Fruit fly (Drosophila melanogaster) whole organism, embryonic: ENCODE data around the gene Idh3b.

ENCODE experiments used
- Adf1 ChIP-seq: fragments of 200-800 bp; sonication (Bioruptor generic); IDR thresholded peaks from 2 replicates; pipeline ENCODE4 v1.3.6; 2022; ENCODE audit warnings: missing biosample characterization, missing genetic modification characterization
- Antp ChIP-seq: fragments of 200-800 bp; sonication (Bioruptor generic); optimal IDR thresholded peaks from 3 replicates; lab custom pipeline; 2016; ENCODE audit warnings: missing biosample characterization, missing genetic modification characterization
- Atf6 ChIP-seq: fragments of 200-800 bp; sonication (Bioruptor generic); IDR thresholded peaks from 2 replicates; pipeline ENCODE4 v1.3.6; 2022; ENCODE audit warnings: missing biosample characterization, missing genetic modification characterization
- CG10209 ChIP-seq: fragments of 200-800 bp; sonication (Bioruptor generic); optimal IDR thresholded peaks from 3 replicates; lab custom pipeline; 2017; ENCODE audit warnings: missing biosample characterization, mild to moderate bottlenecking, missing genetic modification characterization, missing genetic modification reagents
- CG11696 ChIP-seq: fragments of 200-800 bp; sonication (Bioruptor generic); IDR thresholded peaks from 2 replicates; pipeline ENCODE4 v1.3.6; 2022; ENCODE audit warnings: missing biosample characterization, missing genetic modification characterization
- CG1233 ChIP-seq: fragments of 200-800 bp; sonication (Bioruptor generic); optimal IDR thresholded peaks from 4 replicates; lab custom pipeline; 2018; ENCODE audit warnings: missing biosample characterization, mild to moderate bottlenecking, missing genetic modification characterization
- CG12659 ChIP-seq: fragments of 200-800 bp; sonication (Bioruptor generic); optimal IDR thresholded peaks from 3 replicates; lab custom pipeline; 2017; ENCODE audit warnings: mild to moderate bottlenecking, missing biosample characterization, missing genetic modification reagents, missing genetic modification characterization
- CG14050 ChIP-seq: fragments of 200-800 bp; sonication (Bioruptor generic); IDR thresholded peaks from 3 replicates; pipeline ENCODE4 v1.3.6; 2022; ENCODE audit warnings: missing biosample characterization, missing genetic modification characterization
- CG1529 ChIP-seq: fragments of 200-800 bp; sonication (Bioruptor generic); optimal IDR thresholded peaks from 3 replicates; lab custom pipeline; 2018; ENCODE audit warnings: missing biosample characterization, missing genetic modification characterization
- CG15479 ChIP-seq: fragments of 200-800 bp; sonication (Bioruptor generic); optimal IDR thresholded peaks from 3 replicates; lab custom pipeline; 2019; ENCODE audit warnings: missing biosample characterization, mild to moderate bottlenecking, missing genetic modification characterization, moderate library complexity
- CG1602 ChIP-seq: fragments of 200-800 bp; sonication (Bioruptor generic); optimal IDR thresholded peaks from 3 replicates; lab custom pipeline; 2016; ENCODE audit warnings: missing biosample characterization, missing genetic modification characterization
- CG1603 ChIP-seq: fragments of 200-800 bp; sonication (Bioruptor generic); optimal IDR thresholded peaks from 2 replicates; lab custom pipeline; 2019; ENCODE audit warnings: missing biosample characterization, mild to moderate bottlenecking, missing genetic modification characterization, moderate library complexity
- CG2116 ChIP-seq: fragments of 200-800 bp; sonication (Bioruptor generic); optimal IDR thresholded peaks from 3 replicates; lab custom pipeline; 2018; ENCODE audit warnings: missing biosample characterization, mild to moderate bottlenecking, missing genetic modification characterization
- CG3281 ChIP-seq: fragments of 200-800 bp; sonication (Bioruptor generic); optimal IDR thresholded peaks from 3 replicates; lab custom pipeline; 2017; ENCODE audit warnings: missing biosample characterization, mild to moderate bottlenecking, missing genetic modification characterization
- CG6791 ChIP-seq: fragments of 200-800 bp; sonication (Bioruptor generic); IDR thresholded peaks from 3 replicates; pipeline ENCODE4 v1.3.6; 2022; ENCODE audit warnings: missing biosample characterization, missing genetic modification characterization; ENCODE audit not compliant: partially characterized antibody
- CG6854 ChIP-seq: fragments of 200-800 bp; sonication (Bioruptor generic); optimal IDR thresholded peaks from 3 replicates; lab custom pipeline; 2017; ENCODE audit warnings: missing biosample characterization, mild to moderate bottlenecking, missing genetic modification characterization
- CG8924 ChIP-seq: fragments of 200-800 bp; optimal IDR thresholded peaks from 3 replicates; lab custom pipeline; 2019; ENCODE audit warnings: missing biosample characterization, mild to moderate bottlenecking, missing genetic modification characterization, moderate library complexity
- CoRest ChIP-seq: fragments of 200-800 bp; sonication (Bioruptor generic); optimal IDR thresholded peaks from 3 replicates; lab custom pipeline; 2018; ENCODE audit warnings: missing biosample characterization, mild to moderate bottlenecking, missing genetic modification characterization, moderate library complexity
- Elba2 ChIP-seq: fragments of 200-800 bp; sonication (Bioruptor generic); optimal IDR thresholded peaks from 3 replicates; lab custom pipeline; 2016; ENCODE audit warnings: missing biosample characterization, missing genetic modification characterization
- GATAe ChIP-seq: fragments of 200-800 bp; sonication (Bioruptor generic); conservative IDR thresholded peaks from 2 replicates; pipeline ENCODE4 v1.3.6; 2022; ENCODE audit warnings: missing biosample characterization, missing genetic modification characterization
- HmgZ ChIP-seq: fragments of 200-800 bp; sonication (Bioruptor generic); optimal IDR thresholded peaks from 2 replicates; lab custom pipeline; 2018; ENCODE audit warnings: missing biosample characterization, mild to moderate bottlenecking, missing genetic modification characterization
- Hmr ChIP-seq: fragments of 200-800 bp; sonication (Bioruptor generic); optimal IDR thresholded peaks from 3 replicates; lab custom pipeline; 2017; ENCODE audit warnings: mild to moderate bottlenecking, missing biosample characterization, missing genetic modification reagents, missing genetic modification characterization
- Hmx ChIP-seq: fragments of 200-800 bp; sonication (Bioruptor generic); optimal IDR thresholded peaks from 2 replicates; lab custom pipeline; 2016; ENCODE audit warnings: missing biosample characterization, missing genetic modification characterization
- Med ChIP-seq: fragments of 200-800 bp; sonication (Bioruptor generic); peaks from one replicate; lab custom pipeline; 2016; ENCODE audit warnings: missing biosample characterization, missing genetic modification characterization, mild to moderate bottlenecking, inconsistent platforms, moderate library complexity
- NC2α ChIP-seq: fragments of 200-800 bp; sonication (Bioruptor generic); optimal IDR thresholded peaks from 2 replicates; lab custom pipeline; 2016; ENCODE audit warnings: missing biosample characterization, missing genetic modification characterization
- NC2β ChIP-seq: fragments of 200-800 bp; sonication (Bioruptor generic); optimal IDR thresholded peaks from 2 replicates; lab custom pipeline; 2016; ENCODE audit warnings: missing biosample characterization, missing genetic modification characterization
- Sox102F ChIP-seq: fragments of 200-800 bp; sonication (Bioruptor generic); optimal IDR thresholded peaks from 2 replicates; lab custom pipeline; 2018; ENCODE audit warnings: missing biosample characterization, mild to moderate bottlenecking, missing genetic modification characterization, moderate library complexity
- Sry-β ChIP-seq: fragments of 200-800 bp; sonication (Bioruptor generic); optimal IDR thresholded peaks from 2 replicates; lab custom pipeline; 2018; ENCODE audit warnings: missing biosample characterization, mild to moderate bottlenecking, missing genetic modification characterization, moderate library complexity
- YL-1 ChIP-seq: fragments of 200-800 bp; sonication (Bioruptor generic); optimal IDR thresholded peaks from 3 replicates; lab custom pipeline; 2017; ENCODE audit warnings: missing biosample characterization, mild to moderate bottlenecking, missing genetic modification characterization
- abd-A ChIP-seq: fragments of 200-800 bp; sonication (Bioruptor generic); optimal IDR thresholded peaks from 3 replicates; lab custom pipeline; 2019; ENCODE audit warnings: missing biosample characterization, mild to moderate bottlenecking, missing genetic modification characterization, moderate library complexity
- al ChIP-seq: fragments of 200-800 bp; sonication (Bioruptor generic); IDR thresholded peaks from 2 replicates; pipeline ENCODE4 v1.3.6; 2022; ENCODE audit warnings: missing biosample characterization, missing genetic modification characterization
- ara ChIP-seq: fragments of 200-800 bp; sonication (Bioruptor generic); IDR thresholded peaks from 2 replicates; pipeline ENCODE4 v1.3.6; 2022; ENCODE audit warnings: missing biosample characterization, missing genetic modification characterization
- ato ChIP-seq: fragments of 200-800 bp; sonication (Bioruptor generic); IDR thresholded peaks from 2 replicates; pipeline ENCODE4 v1.3.6; 2022; ENCODE audit warnings: missing biosample characterization, missing genetic modification characterization; ENCODE audit not compliant: partially characterized antibody
- cg ChIP-seq: fragments of 200-800 bp; sonication (Bioruptor generic); optimal IDR thresholded peaks from 3 replicates; lab custom pipeline; 2019; ENCODE audit warnings: missing biosample characterization, mild to moderate bottlenecking, missing genetic modification characterization, moderate library complexity
- fd96Cb ChIP-seq: fragments of 200-800 bp; sonication (Bioruptor generic); optimal IDR thresholded peaks from 2 replicates; lab custom pipeline; 2018; ENCODE audit warnings: missing biosample characterization, mild to moderate bottlenecking, missing genetic modification characterization, moderate library complexity
- grn ChIP-seq: fragments of 200-800 bp; sonication (Bioruptor generic); optimal IDR thresholded peaks from 3 replicates; lab custom pipeline; 2017; ENCODE audit warnings: missing biosample characterization, missing genetic modification characterization
- gsb-n ChIP-seq: fragments of 200-800 bp; sonication (Bioruptor generic); optimal IDR thresholded peaks from 3 replicates; lab custom pipeline; 2018; ENCODE audit warnings: missing biosample characterization, mild to moderate bottlenecking, missing genetic modification characterization
- hb ChIP-seq: fragments of 200-800 bp; sonication (Bioruptor generic); IDR thresholded peaks from 3 replicates; pipeline ENCODE4 v1.3.6; 2022; ENCODE audit warnings: missing biosample characterization, missing genetic modification characterization; ENCODE audit not compliant: partially characterized antibody
- lbe ChIP-seq: fragments of 200-800 bp; sonication (Bioruptor generic); optimal IDR thresholded peaks from 2 replicates; lab custom pipeline; 2016; ENCODE audit warnings: missing biosample characterization, mild to moderate bottlenecking, missing genetic modification characterization
- nom ChIP-seq: fragments of 200-800 bp; sonication (Bioruptor generic); optimal IDR thresholded peaks from 2 replicates; lab custom pipeline; 2017; ENCODE audit warnings: missing biosample characterization, missing genetic modification characterization, mild to moderate bottlenecking, moderate library complexity, missing genetic modification reagents
- org-1 ChIP-seq: fragments of 200-800 bp; sonication (Bioruptor generic); optimal IDR thresholded peaks from 2 replicates; lab custom pipeline; 2017; ENCODE audit warnings: missing biosample characterization, missing genetic modification characterization
- pan ChIP-seq, 4 experiments: fragments of >200 bp in 3 of 4; fragments of 200-800 bp in 1 of 4; sonication (Bioruptor generic) in 1 of 4; optimal IDR thresholded peaks in 3 of 4; IDR thresholded peaks in 1 of 4; 2 replicates each; pipeline versions ENCODE4 v1.3.6 to Lab custom; 2017 to 2022; ENCODE audit warnings: missing biosample characterization in 2 of 4, missing genetic modification characterization in 2 of 4, mixed read lengths in 1 of 4
- pita ChIP-seq: fragments of 200-800 bp; sonication (Bioruptor generic); optimal IDR thresholded peaks from 2 replicates; lab custom pipeline; 2017; ENCODE audit warnings: missing biosample characterization, mild to moderate bottlenecking, missing genetic modification characterization
- shn ChIP-seq: fragments of 200-800 bp; sonication (Bioruptor generic); optimal IDR thresholded peaks from 3 replicates; lab custom pipeline; 2016; ENCODE audit warnings: missing biosample characterization, missing genetic modification characterization
- sim ChIP-seq: fragments of 200-800 bp; sonication (Bioruptor generic); IDR thresholded peaks from 2 replicates; pipeline ENCODE4 v1.3.6; 2022; ENCODE audit warnings: missing biosample characterization, missing genetic modification characterization
- stc ChIP-seq: fragments of 200-800 bp; sonication (Bioruptor generic); IDR thresholded peaks from 2 replicates; pipeline ENCODE4 v1.3.6; 2022; ENCODE audit warnings: missing biosample characterization, missing genetic modification characterization
- tio ChIP-seq: fragments of 200-800 bp; sonication (Bioruptor generic); optimal IDR thresholded peaks from 2 replicates; lab custom pipeline; 2017; ENCODE audit warnings: missing biosample characterization, missing genetic modification characterization, inconsistent platforms
- toy ChIP-seq: fragments of 200-800 bp; sonication (Bioruptor generic); IDR thresholded peaks from 2 replicates; pipeline ENCODE4 v1.3.6; 2022; ENCODE audit warnings: missing biosample characterization, missing genetic modification characterization
- wor ChIP-seq: fragments of 200-800 bp; sonication (Bioruptor generic); IDR thresholded peaks from 2 replicates; pipeline ENCODE4 v1.3.6; 2022; ENCODE audit warnings: missing biosample characterization, missing genetic modification characterization
- zf30C ChIP-seq: fragments of 200-800 bp; sonication (Bioruptor generic); optimal IDR thresholded peaks from 3 replicates; lab custom pipeline; 2018; ENCODE audit warnings: missing biosample characterization, mild to moderate bottlenecking, missing genetic modification characterization
- zfh1 ChIP-seq: fragments of 200-800 bp; sonication (Bioruptor generic); IDR thresholded peaks from 3 replicates; pipeline ENCODE4 v1.3.6; 2022; ENCODE audit warnings: missing biosample characterization, missing genetic modification characterization

The Idh3b gene

DNA sequence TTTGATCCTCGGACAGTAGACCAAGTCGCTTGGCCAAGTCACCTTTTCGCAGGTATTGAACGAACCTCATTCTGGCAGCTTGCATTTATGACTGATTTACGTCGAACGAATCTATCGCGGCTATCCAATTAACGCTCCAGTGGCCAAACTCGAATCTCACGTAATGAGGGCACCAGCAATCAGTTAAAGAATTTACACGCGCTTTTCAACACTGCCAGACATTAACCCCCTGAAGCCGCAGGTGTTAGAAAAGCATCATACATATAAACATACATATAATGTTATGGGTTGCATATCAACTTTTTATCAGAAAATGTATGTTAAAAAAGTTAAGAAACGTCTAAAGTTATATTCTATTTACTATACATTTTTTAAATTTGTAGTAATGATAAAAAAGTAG is 6.1 kb upstream of the Idh3b start, which contains the start of gene CG6028 (continued):
- TF ChIP-seq CG10209 (GFP tag; lab: Kevin White, UChicago) (no peak), NC2β (GFP tag; lab: Kevin White, UChicago) (no peak), nom (GFP tag; lab: Kevin White, UChicago) (peak; percentile 32), ara (GFP tag; lab: Robert Waterston, UW) (no peak), Atf6 (GFP tag; lab: Robert Waterston, UW) (peak; percentile 35; the same call in 1 of the 2 replicates), CG1233 (GFP tag; lab: Kevin White, UChicago) (peak; percentile 4), CG1602 (GFP tag; lab: Kevin White, UChicago) (no peak), Elba2 (GFP tag; lab: Kevin White, UChicago) (no peak), abd-A (tag; lab: Kevin White, UChicago) (no peak), Sry-β (GFP tag; lab: Kevin White, UChicago) (no peak), Antp (GFP tag; lab: Kevin White, UChicago) (peak; percentile 33), hb (GFP tag; lab: Robert Waterston, UW) (no peak), toy (GFP tag; lab: Robert Waterston, UW) (no peak), Hmr (GFP tag; lab: Kevin White, UChicago) (no peak), ato (GFP tag; lab: Robert Waterston, UW) (no peak), CG1603 (peak; percentile 43), HmgZ (tag; lab: Kevin White, UChicago) (peak; percentile 5), zfh1 (GFP tag; lab: Robert Waterston, UW) (no peak; the same call in 2 of the 3 replicates), sim (GFP tag; lab: Robert Waterston, UW) (no peak), tio (GFP tag; lab: Kevin White, UChicago) (no peak), pan (optimal IDR thresholded peaks at IDR 0.05; lab: Kevin White, UChicago) (no peak), pan (GFP tag; optimal IDR thresholded peaks at IDR 0.05 in 1 of 2, IDR thresholded peaks at IDR 0.05 in 1 of 2) (peak in 1 of 2 experiments; percentile 16), GATAe (GFP tag; lab: Robert Waterston, UW) (no peak), zf30C (GFP tag; lab: Kevin White, UChicago) (no peak), al (GFP tag; lab: Robert Waterston, UW) (no peak), CG15479 (GFP tag; lab: Kevin White, UChicago) (no peak), CoRest (tag; lab: Kevin White, UChicago) (no peak), CG6791 (GFP tag; lab: Robert Waterston, UW) (0 out of 3 replicates have a peak, but pooled peaks have one; percentile 48), CG11696 (GFP tag; lab: Robert Waterston, UW) (no peak), CG6854 (GFP tag; lab: Kevin White, UChicago) (no peak), Med (GFP tag; lab: Kevin White, UChicago) (peak; percentile 89), org-1 (no peak), CG3281 (GFP tag; lab: Kevin White, UChicago) (no peak), CG14050 (GFP tag; lab: Robert Waterston, UW) (no peak), cg (no peak), Adf1 (GFP tag; lab: Robert Waterston, UW) (no peak), YL-1 (peak; percentile 19), gsb-n (tag; lab: Kevin White, UChicago) (no peak), CG2116 (GFP tag; lab: Kevin White, UChicago) (no peak), Hmx (GFP tag; lab: Kevin White, UChicago) (no peak), Sox102F (GFP tag; lab: Kevin White, UChicago) (no peak), fd96Cb (no peak), stc (GFP tag; lab: Robert Waterston, UW) (no peak), pita (GFP tag; lab: Kevin White, UChicago) (no peak), CG12659 (GFP tag; lab: Kevin White, UChicago) (peak; percentile 27), NC2α (GFP tag; lab: Kevin White, UChicago) (no peak), grn (GFP tag; lab: Kevin White, UChicago) (peak; percentile 60), CG8924 (no peak), wor (GFP tag; lab: Robert Waterston, UW) (no peak), lbe (GFP tag; lab: Kevin White, UChicago) (peak; percentile 19), CG1529 (GFP tag; lab: Kevin White, UChicago) (no peak), shn (GFP tag; lab: Kevin White, UChicago) (peak; percentile 1)
